Worm (Caenorhabditis elegans) whole organism, late embryonic: Measurements from ENCODE around the gene twk-10.

Source experiments
- K02D7.2 ChIP-seq: sonication (generic microtip); optimal IDR thresholded peaks from 2 replicates; lab custom pipeline; 2017; ENCODE audit warnings: mild to moderate bottlenecking, missing genetic modification characterization, missing compliant biosample characterization
- T23F11.4 ChIP-seq: fragments of 200-800 bp; sonication (Bioruptor generic); optimal IDR thresholded peaks from 2 replicates; lab custom pipeline; 2018; ENCODE audit warnings: mild to moderate bottlenecking, missing genetic modification characterization, missing compliant biosample characterization
- ceh-14 ChIP-seq: sonication (generic microtip); optimal IDR thresholded peaks from 2 replicates; lab custom pipeline; 2016; ENCODE audit warnings: missing genotype, missing genetic modification characterization, missing compliant biosample characterization
- ceh-19 ChIP-seq: fragments of 200-800 bp; sonication (Bioruptor generic); optimal IDR thresholded peaks from 2 replicates; lab custom pipeline; 2018; ENCODE audit warnings: mild to moderate bottlenecking, missing genetic modification characterization, missing compliant biosample characterization
- ceh-2 ChIP-seq: sonication (generic microtip); optimal IDR thresholded peaks from 2 replicates; lab custom pipeline; 2016; ENCODE audit warnings: missing genotype, missing genetic modification characterization, missing compliant biosample characterization
- ceh-31 ChIP-seq: sonication (generic microtip); optimal IDR thresholded peaks from 2 replicates; lab custom pipeline; 2016; ENCODE audit warnings: missing genetic modification characterization, missing compliant biosample characterization
- ceh-9 ChIP-seq: sonication (generic microtip); optimal IDR thresholded peaks from 2 replicates; lab custom pipeline; 2016; ENCODE audit warnings: mild to moderate bottlenecking, missing genetic modification characterization, inconsistent platforms, missing compliant biosample characterization
- elt-2 ChIP-seq: sonication (generic microtip); optimal IDR thresholded peaks from 2 replicates; lab custom pipeline; 2016; ENCODE audit warnings: missing genetic modification reagents, missing genetic modification characterization, missing compliant biosample characterization
- elt-4 ChIP-seq: sonication (generic microtip); optimal IDR thresholded peaks from 2 replicates; lab custom pipeline; 2016; ENCODE audit warnings: missing genetic modification characterization, missing compliant biosample characterization
- eyg-1 ChIP-seq: sonication (generic microtip); optimal IDR thresholded peaks from 2 replicates; lab custom pipeline; 2016; ENCODE audit warnings: missing genotype, missing genetic modification characterization, missing compliant biosample characterization
- fax-1 ChIP-seq: sonication (generic microtip); optimal IDR thresholded peaks from 2 replicates; lab custom pipeline; 2016; ENCODE audit warnings: missing genotype, missing genetic modification characterization, missing compliant biosample characterization
- fkh-10 ChIP-seq: fragments of 150-350 bp; optimal IDR thresholded peaks from 2 replicates; lab custom pipeline; 2014; ENCODE audit warnings: missing biosample characterization, missing genetic modification reagents, missing genetic modification characterization
- hlh-15 ChIP-seq: sonication (generic microtip); optimal IDR thresholded peaks from 2 replicates; lab custom pipeline; 2016; ENCODE audit warnings: missing genetic modification characterization, missing compliant biosample characterization
- hlh-6 ChIP-seq: sonication (generic microtip); optimal IDR thresholded peaks from 2 replicates; lab custom pipeline; 2016; ENCODE audit warnings: missing genotype, missing genetic modification characterization, missing compliant biosample characterization
- mec-3 ChIP-seq: sonication (generic microtip); optimal IDR thresholded peaks from 2 replicates; lab custom pipeline; 2016; ENCODE audit warnings: borderline replicate concordance, missing genetic modification characterization, missing compliant biosample characterization
- nhr-232 ChIP-seq: sonication (generic microtip); optimal IDR thresholded peaks from 2 replicates; lab custom pipeline; 2016; ENCODE audit warnings: missing genetic modification characterization, missing compliant biosample characterization
- npax-4 ChIP-seq: sonication (generic microtip); optimal IDR thresholded peaks from 2 replicates; lab custom pipeline; 2016; ENCODE audit warnings: missing genetic modification characterization, missing compliant biosample characterization
- pros-1 ChIP-seq: fragments of 150-350 bp; optimal IDR thresholded peaks from 2 replicates; lab custom pipeline; 2014; ENCODE audit warnings: missing biosample characterization, missing genetic modification reagents, missing genetic modification characterization
- ref-2 ChIP-seq: sonication (generic microtip); optimal IDR thresholded peaks from 2 replicates; lab custom pipeline; 2016; ENCODE audit warnings: missing genetic modification characterization, missing compliant biosample characterization
- syd-9 ChIP-seq: sonication (generic microtip); optimal IDR thresholded peaks from 2 replicates; lab custom pipeline; 2016; ENCODE audit warnings: mild to moderate bottlenecking, missing genetic modification characterization, moderate library complexity, missing compliant biosample characterization
- tbx-7 ChIP-seq: sonication (generic microtip); optimal IDR thresholded peaks from 2 replicates; lab custom pipeline; 2016; ENCODE audit warnings: missing genotype, missing genetic modification characterization, missing compliant biosample characterization
- unc-55 ChIP-seq: sonication (generic microtip); optimal IDR thresholded peaks from 2 replicates; lab custom pipeline; 2017; ENCODE audit warnings: missing biosample characterization, missing genetic modification reagents, missing genetic modification characterization
- zip-5 ChIP-seq: sonication (generic microtip); optimal IDR thresholded peaks from 2 replicates; lab custom pipeline; 2016; ENCODE audit warnings: missing genetic modification characterization, missing compliant biosample characterization

twk-10 gene

ce11 chrV:6605275-6605674 lies 53.1 kb downstream of the twk-10 start, which contains the start of gene ZK1055.7:
Gene ZK1055.7, minus strand, starts transcription at chrV:6605375.
- TF ChIP-seq pros-1 (tag; lab: Kevin White, UChicago) (no peak), ceh-9 (no peak), ceh-2 (tag; lab: Kevin White, UChicago) (no peak), npax-4 (tag; lab: Kevin White, UChicago) (no peak), zip-5 (tag; lab: Kevin White, UChicago) (no peak)

DNA sequence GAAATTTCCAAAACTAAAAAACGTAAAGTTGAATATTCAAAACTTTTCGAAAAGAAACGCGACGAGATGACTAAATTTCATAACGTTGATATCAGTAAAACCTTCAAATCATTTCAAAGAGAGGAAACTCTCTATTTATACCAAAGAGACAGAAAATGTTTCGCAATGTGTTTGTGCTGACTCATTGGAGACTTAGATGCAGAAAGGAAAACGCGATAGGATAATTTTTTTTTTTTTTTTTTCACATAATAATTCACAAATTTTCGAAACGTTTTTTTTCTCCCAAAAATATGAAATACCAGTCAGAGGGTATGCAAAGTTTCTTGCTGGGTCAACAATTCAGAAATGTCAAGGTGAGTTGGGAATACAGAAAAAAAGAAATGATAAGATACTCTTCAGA lies 54.1 kb downstream of the twk-10 start:
- no peak for TF ChIP-seq tbx-7 (tag; lab: Kevin White, UChicago)
- TF ChIP-seq ceh-19 (GFP tag; lab: Kevin White, UChicago), result no peak
- TF ChIP-seq eyg-1 (tag; lab: Kevin White, UChicago), result no peak
- TF ChIP-seq ceh-14 (tag; lab: Kevin White, UChicago), result no peak
- TF ChIP-seq ref-2 (tag; lab: Kevin White, UChicago), result no peak
- no peak for TF ChIP-seq unc-55 (GFP tag; lab: Kevin White, UChicago)
- TF ChIP-seq nhr-232, result no peak
- TF ChIP-seq elt-4, result no peak
- TF ChIP-seq hlh-6 (tag; lab: Kevin White, UChicago), result no peak
- no peak for TF ChIP-seq ceh-31 (tag; lab: Kevin White, UChicago)
- TF ChIP-seq elt-2 (tag; lab: Kevin White, UChicago), result no peak
- TF ChIP-seq syd-9 (tag; lab: Kevin White, UChicago), result no peak
- TF ChIP-seq hlh-15, result no peak
- no peak for TF ChIP-seq fkh-10 (GFP tag; lab: Kevin White, UChicago)
- no peak for TF ChIP-seq zip-5 (tag; lab: Kevin White, UChicago)
- no peak for TF ChIP-seq T23F11.4 (GFP tag; lab: Kevin White, UChicago)
- TF ChIP-seq mec-3 (tag; lab: Kevin White, UChicago), result no peak
- TF ChIP-seq fax-1, result no peak
- no peak for TF ChIP-seq K02D7.2 (tag; lab: Kevin White, UChicago)
